Fruit fly (Drosophila melanogaster) whole organism: ENCODE data around the gene Ugt35E2.

Experiments used
- CG8478 ChIP-seq: fragments of >200 bp; optimal IDR thresholded peaks from 2 replicates; lab custom pipeline; 2018; ENCODE audit warnings: inconsistent platforms
- Dll ChIP-seq: fragments of >200 bp; optimal IDR thresholded peaks from 2 replicates; lab custom pipeline; 2017
- EcR ChIP-seq, 2 experiments: fragments of >200 bp; optimal IDR thresholded peaks; 2 replicates each; lab custom pipeline; 2017; ENCODE audit warnings: missing biosample characterization in 2 of 2, missing genetic modification characterization in 2 of 2, missing genetic modification reagents in 2 of 2
- pan ChIP-seq: fragments of >200 bp; optimal IDR thresholded peaks from 2 replicates; lab custom pipeline; 2017
- psq ChIP-seq: fragments of >200 bp; optimal IDR thresholded peaks from 2 replicates; lab custom pipeline; 2017
- usp ChIP-seq: fragments of >200 bp; optimal IDR thresholded peaks from 2 replicates; lab custom pipeline; 2017; ENCODE audit warnings: missing biosample characterization, missing genetic modification characterization, mixed read lengths

Ugt35E2 gene

DNA sequence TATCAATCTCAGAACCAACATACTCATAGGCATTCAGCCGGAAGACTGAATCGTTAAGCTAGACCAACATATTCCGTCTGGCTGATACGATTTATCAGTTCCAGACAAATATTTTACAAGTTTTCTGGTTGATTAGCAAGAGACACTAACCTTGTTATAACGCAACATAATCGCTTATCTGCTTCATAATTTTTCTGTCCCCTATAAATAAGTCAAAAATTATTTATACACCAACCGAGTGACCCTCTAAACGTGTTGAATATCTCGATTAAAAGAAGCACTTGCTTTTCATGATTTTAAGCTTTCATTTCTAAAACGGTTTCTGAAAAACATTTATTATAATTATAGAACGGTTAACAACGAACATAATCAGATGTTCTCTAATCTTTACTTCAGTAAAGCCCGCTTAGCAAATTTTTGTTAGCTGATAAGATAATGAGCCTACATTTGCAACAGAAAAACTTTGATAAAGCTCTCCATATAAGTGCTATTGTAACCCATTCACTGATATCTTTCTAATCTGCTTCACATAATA, at the start of gene Ugt35E2:
Gene Ugt35E2, minus strand, starts transcription at position 51 of the 535 bp plus-strand sequence.
- no peak for TF ChIP-seq EcR (GFP tag; optimal IDR thresholded peaks at IDR 0.05; lab: Kevin White, UChicago)
- no peak for TF ChIP-seq usp
- TF ChIP-seq Dll (lab: Kevin White, UChicago): no peak
- no peak for TF ChIP-seq CG8478
- TF ChIP-seq pan: no peak
- no peak for TF ChIP-seq psq (lab: Kevin White, UChicago)

DNA sequence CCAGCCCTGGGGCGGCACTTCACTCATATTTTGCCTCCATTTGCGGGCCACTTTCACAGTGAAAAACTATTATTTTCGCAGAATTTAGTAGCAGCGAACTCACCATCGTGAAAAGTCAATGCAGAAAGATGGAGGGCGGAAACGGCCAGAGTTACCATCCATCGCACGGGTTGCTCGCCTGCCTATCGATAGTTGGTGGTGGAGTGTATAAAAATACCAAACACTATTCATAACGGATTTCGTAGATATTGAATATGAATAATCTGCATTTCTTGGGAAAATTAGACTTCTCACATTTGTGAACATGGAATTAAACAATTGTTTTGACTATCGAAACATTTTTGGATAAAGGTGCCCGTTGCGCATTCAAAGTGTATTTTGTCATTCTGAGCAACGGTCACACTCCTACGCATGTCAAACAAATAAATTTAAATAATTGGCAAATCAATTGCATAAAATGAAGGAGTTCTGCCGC, 48.4 kb upstream of the Ugt35E2 start, which contains the start of the genes RpS25 and CG4820:
Gene RpS25, minus strand, starts transcription at position 132 of the 475 bp plus-strand sequence.
Gene CG4820, plus strand, starts transcription at position 380 of the 475 bp plus-strand sequence.
- TF ChIP-seq CG8478 (no peak), usp (no peak), pan (no peak), psq (lab: Kevin White, UChicago) (no peak), Dll (lab: Kevin White, UChicago) (no peak), EcR (GFP tag; optimal IDR thresholded peaks at IDR 0.05; lab: Kevin White, UChicago) (no peak)

DNA sequence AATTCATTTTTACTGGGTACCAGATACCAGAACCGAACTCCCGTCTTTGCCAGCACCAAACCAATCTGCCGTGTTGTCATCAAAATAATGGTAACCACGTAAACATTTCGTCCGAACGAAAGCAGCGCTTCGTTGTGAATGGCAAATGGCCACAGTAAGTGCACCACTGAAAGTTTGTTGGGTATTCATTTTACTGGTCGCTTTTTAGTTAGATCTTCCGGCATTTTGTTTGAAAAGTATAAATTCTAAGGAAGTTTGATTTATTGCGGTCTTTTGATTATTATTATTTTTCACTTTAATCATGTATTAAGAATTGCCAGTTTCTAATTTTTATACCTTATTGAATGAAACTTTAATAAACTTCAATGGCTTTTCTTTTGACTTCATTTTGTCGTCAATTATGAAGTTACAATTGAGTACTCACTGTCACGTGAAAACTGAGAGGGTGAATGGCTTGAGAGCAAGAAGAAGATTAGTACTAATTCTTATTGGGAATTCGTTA, 46.7 kb upstream of the Ugt35E2 start, which contains the start of gene ZnT86D:
Gene ZnT86D, minus strand, starts transcription at position 91 of the 502 bp plus-strand sequence.
- no peak for TF ChIP-seq pan
- no peak for TF ChIP-seq Dll (lab: Kevin White, UChicago)
- TF ChIP-seq EcR (GFP tag; optimal IDR thresholded peaks at IDR 0.05; lab: Kevin White, UChicago): no peak
- TF ChIP-seq CG8478: no peak
- no peak for TF ChIP-seq usp
- TF ChIP-seq psq (lab: Kevin White, UChicago): no peak

dm6 chr3R:11211291-11212061, 43.7 kb upstream of the Ugt35E2 start:
- TF ChIP-seq usp: no peak

- TF ChIP-seq Dll (lab: Kevin White, UChicago) (no peak), pan (no peak), EcR (GFP tag; optimal IDR thresholded peaks at IDR 0.05; lab: Kevin White, UChicago) (no peak), CG8478 (no peak), usp (no peak), psq (lab: Kevin White, UChicago) (no peak)
Observed at dm6 chr3R:11209801-11210402, 42.1 kb upstream of the Ugt35E2 start, which contains the start of the genes SdhC and Tctp. Gene SdhC (minus strand): TSS chr3R:11209849. Gene Tctp (plus strand): TSS chr3R:11210247.

- TF ChIP-seq Dll (lab: Kevin White, UChicago): no peak
- no peak for TF ChIP-seq psq (lab: Kevin White, UChicago)
- TF ChIP-seq pan: no peak
- TF ChIP-seq usp: no peak
- TF ChIP-seq EcR (GFP tag; optimal IDR thresholded peaks at IDR 0.05; lab: Kevin White, UChicago): no peak
- TF ChIP-seq CG8478: no peak
Observed at dm6 chr3R:11208766-11209331, 41.1 kb upstream of the Ugt35E2 start.

DNA sequence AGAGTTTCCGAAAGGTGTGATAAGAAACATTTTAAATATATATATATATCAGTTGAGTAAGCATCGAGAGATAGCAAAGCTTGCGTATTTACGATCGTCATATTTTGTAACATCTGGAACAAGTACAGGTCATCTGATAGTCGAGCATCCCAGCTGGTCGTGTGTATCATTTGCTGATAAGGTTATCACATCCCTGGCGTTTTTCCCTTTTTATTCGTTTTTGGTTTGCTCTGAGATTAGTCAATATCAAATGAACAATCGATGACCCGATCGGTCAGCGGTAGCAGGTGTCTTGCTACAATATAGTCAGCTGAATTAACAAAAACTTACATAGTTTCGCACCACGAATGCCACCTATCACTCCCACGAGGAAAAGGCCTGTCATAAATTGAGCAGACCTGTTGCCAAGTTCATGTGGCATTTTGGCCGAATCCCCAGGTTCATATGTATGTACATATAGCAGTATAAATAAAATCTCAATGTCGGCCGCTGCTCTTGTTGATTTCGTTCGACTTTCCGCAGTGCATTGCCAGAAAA, 33.2 kb upstream of the Ugt35E2 start:
- TF ChIP-seq pan (peak; percentile 88), CG8478 (no peak), psq (lab: Kevin White, UChicago) (no peak)

DNA sequence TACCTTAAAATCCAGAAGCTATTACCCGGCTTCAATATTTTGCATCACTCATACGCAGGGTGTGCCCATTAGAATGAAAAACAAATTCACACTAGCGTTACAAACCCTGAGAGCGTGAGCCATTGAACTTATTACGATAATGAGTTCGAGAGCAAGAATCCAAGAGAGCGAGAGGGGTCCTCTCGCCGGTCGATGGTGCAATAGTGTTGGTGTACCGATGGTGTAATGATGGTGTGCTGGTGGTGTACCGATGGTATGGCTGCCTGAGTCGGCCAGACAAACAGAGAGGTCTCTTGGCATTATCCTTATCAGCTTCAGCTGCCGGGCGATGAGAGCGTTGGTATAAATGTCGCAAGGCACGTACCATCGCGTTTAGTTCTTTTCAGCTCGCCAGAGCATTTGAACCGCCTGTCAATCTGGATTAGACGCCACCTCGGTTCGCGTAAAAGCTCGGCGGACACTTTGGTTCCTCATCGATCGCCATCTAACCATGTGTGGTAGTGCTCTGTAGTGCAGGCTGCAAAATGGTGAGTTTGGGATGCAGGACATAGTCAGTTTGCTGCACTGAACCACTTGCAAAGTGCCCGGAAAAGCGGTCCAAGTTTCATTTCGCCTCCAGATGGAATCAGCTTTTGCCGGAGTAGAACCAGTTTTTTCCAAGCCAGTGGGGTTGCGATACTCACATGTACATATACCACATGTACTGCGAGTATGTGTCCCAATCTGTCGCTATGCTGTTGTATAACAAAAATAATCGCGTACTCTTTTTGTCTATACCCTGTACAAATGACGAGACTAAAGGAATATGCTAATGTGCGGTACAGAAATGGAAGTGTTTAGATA, 32.5 kb upstream of the Ugt35E2 start:
- TF ChIP-seq EcR (GFP tag; optimal IDR thresholded peaks at IDR 0.05; lab: Kevin White, UChicago): peak in 1 of 2 experiments; percentile 74
- TF ChIP-seq CG8478: no peak

dm6 chr3R:11199227-11199835, 31.6 kb upstream of the Ugt35E2 start:
- TF ChIP-seq usp (no peak), EcR (GFP tag; optimal IDR thresholded peaks at IDR 0.05; lab: Kevin White, UChicago) (no peak), CG8478 (no peak), pan (no peak), Dll (lab: Kevin White, UChicago) (no peak), psq (lab: Kevin White, UChicago) (no peak)

DNA sequence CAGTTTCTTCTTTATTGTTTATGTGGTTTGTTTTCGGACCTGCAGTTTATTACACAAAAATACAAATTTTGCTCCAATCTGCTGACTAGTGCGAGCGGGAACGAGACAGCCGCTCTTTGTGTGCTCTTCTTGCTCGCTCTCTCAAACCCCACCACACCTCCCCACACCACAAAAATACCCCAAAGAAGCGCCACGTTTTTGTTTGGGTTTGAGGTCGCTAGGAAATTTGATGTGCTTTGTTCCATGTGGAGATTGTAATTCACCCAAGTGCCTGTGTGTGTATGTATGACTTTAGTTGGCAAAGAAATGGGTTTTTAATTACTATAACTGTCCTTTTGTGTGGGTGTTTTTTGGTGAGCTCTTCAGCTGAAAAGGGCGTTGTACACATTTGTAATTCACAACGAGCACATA, 30.3 kb upstream of the Ugt35E2 start:
- TF ChIP-seq EcR (GFP tag; optimal IDR thresholded peaks at IDR 0.05; lab: Kevin White, UChicago): peak in 1 of 2 experiments; percentile 1
- no peak for TF ChIP-seq Dll (lab: Kevin White, UChicago)

DNA sequence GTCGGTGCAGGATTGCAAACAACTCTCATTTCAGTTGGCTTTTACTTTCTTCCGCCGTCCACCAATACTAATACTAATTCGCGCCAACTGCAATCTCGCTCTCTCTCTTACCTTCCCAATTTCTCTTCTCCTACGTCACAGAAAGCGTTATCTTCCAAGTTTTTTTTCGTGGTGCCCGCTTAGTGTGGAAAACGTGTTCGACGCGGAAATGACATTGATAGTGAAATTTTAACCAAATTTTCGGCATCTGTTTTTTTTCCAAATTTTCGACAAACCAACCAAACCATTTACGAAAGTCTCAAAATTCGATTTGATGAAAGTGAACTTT, 29.6 kb upstream of the Ugt35E2 start, which contains the start of gene cu:
Gene cu, plus strand, starts transcription at position 204 of the 328 bp plus-strand sequence.
- TF ChIP-seq pan (no peak), psq (lab: Kevin White, UChicago) (no peak), Dll (lab: Kevin White, UChicago) (no peak), usp (no peak), EcR (GFP tag; optimal IDR thresholded peaks at IDR 0.05; lab: Kevin White, UChicago) (no peak), CG8478 (no peak)
